Fruit fly (Drosophila melanogaster) whole organism, embryonic: ENCODE data around the gene CG43135.

Experiments used
- Atf3 ChIP-seq: fragments of 200-800 bp; sonication (Bioruptor generic); optimal IDR thresholded peaks from 3 replicates; lab custom pipeline; 2016; ENCODE audit warnings: missing biosample characterization, missing genetic modification characterization
- Awh ChIP-seq: fragments of 200-800 bp; sonication (Bioruptor generic); IDR thresholded peaks from 2 replicates; pipeline ENCODE4, ENCODE4 v1.3.6; 2022; ENCODE audit warnings: missing biosample characterization, missing genetic modification characterization
- CG10959 ChIP-seq: fragments of 200-800 bp; sonication (Bioruptor generic); IDR thresholded peaks from 2 replicates; pipeline ENCODE4 v1.3.6; 2022; ENCODE audit warnings: missing biosample characterization, missing genetic modification characterization
- CG11504 ChIP-seq: fragments of 200-800 bp; sonication (Bioruptor generic); optimal IDR thresholded peaks from 3 replicates; lab custom pipeline; 2019; ENCODE audit warnings: missing biosample characterization, mild to moderate bottlenecking, missing genetic modification characterization, moderate library complexity
- CG12219 ChIP-seq: fragments of 200-800 bp; sonication (Bioruptor generic); optimal IDR thresholded peaks from 3 replicates; lab custom pipeline; 2018; ENCODE audit warnings: missing biosample characterization, mild to moderate bottlenecking, missing genetic modification characterization
- CG1233 ChIP-seq: fragments of 200-800 bp; sonication (Bioruptor generic); optimal IDR thresholded peaks from 4 replicates; lab custom pipeline; 2018; ENCODE audit warnings: missing biosample characterization, mild to moderate bottlenecking, missing genetic modification characterization
- CG13424 ChIP-seq: fragments of 200-800 bp; sonication (Bioruptor generic); optimal IDR thresholded peaks from 2 replicates; lab custom pipeline; 2019; ENCODE audit warnings: missing biosample characterization, mild to moderate bottlenecking, missing genetic modification characterization, moderate library complexity
- CG14667 ChIP-seq: fragments of 200-800 bp; sonication (Bioruptor generic); IDR thresholded peaks from 2 replicates; pipeline ENCODE4 v1.3.6; 2022; ENCODE audit warnings: missing biosample characterization, missing genetic modification characterization
- CG15073 ChIP-seq: fragments of 200-800 bp; sonication (Bioruptor generic); optimal IDR thresholded peaks from 2 replicates; lab custom pipeline; 2016; ENCODE audit warnings: missing biosample characterization, missing genetic modification characterization
- CG17612 ChIP-seq: fragments of 200-800 bp; sonication (Bioruptor generic); IDR thresholded peaks from 2 replicates; pipeline ENCODE4 v1.3.6; 2022; ENCODE audit warnings: missing biosample characterization, missing genetic modification characterization
- CG30403 ChIP-seq: fragments of 200-800 bp; sonication (Bioruptor generic); optimal IDR thresholded peaks from 3 replicates; lab custom pipeline; 2016; ENCODE audit warnings: missing biosample characterization, missing genetic modification characterization
- CG32532 ChIP-seq: fragments of 200-800 bp; sonication (Bioruptor generic); IDR thresholded peaks from 2 replicates; pipeline ENCODE4 v1.3.6; 2022; ENCODE audit warnings: missing biosample characterization, missing genetic modification characterization
- CG7963 ChIP-seq: fragments of 200-800 bp; sonication (Bioruptor generic); IDR thresholded peaks from 3 replicates; pipeline ENCODE4 v1.3.6; 2022; ENCODE audit warnings: missing biosample characterization, missing genetic modification characterization; ENCODE audit not compliant: partially characterized antibody
- CG8388 ChIP-seq: fragments of 200-800 bp; sonication (Bioruptor generic); optimal IDR thresholded peaks from 2 replicates; lab custom pipeline; 2019; ENCODE audit warnings: missing biosample characterization, mild to moderate bottlenecking, missing genetic modification characterization, moderate library complexity
- CHES-1-like ChIP-seq: fragments of 200-800 bp; sonication (Bioruptor generic); optimal IDR thresholded peaks from 2 replicates; lab custom pipeline; 2016; ENCODE audit warnings: missing biosample characterization, missing genetic modification characterization
- Deaf1 ChIP-seq: fragments of 200-800 bp; optimal IDR thresholded peaks from 3 replicates; lab custom pipeline; 2019; ENCODE audit warnings: missing biosample characterization, mild to moderate bottlenecking, missing genetic modification characterization, moderate library complexity
- Drgx ChIP-seq: fragments of 200-800 bp; sonication (Bioruptor generic); IDR thresholded peaks from 2 replicates; pipeline ENCODE4 v1.3.6; 2022; ENCODE audit warnings: missing biosample characterization, missing genetic modification characterization
- E2f2 ChIP-seq: fragments of 200-800 bp; sonication (Bioruptor generic); IDR thresholded peaks from 2 replicates; pipeline ENCODE4 v1.3.6; 2022; ENCODE audit warnings: missing biosample characterization, missing genetic modification characterization
- Fer2 ChIP-seq: fragments of 200-800 bp; sonication (Bioruptor generic); optimal IDR thresholded peaks from 2 replicates; lab custom pipeline; 2018; ENCODE audit warnings: missing biosample characterization, mild to moderate bottlenecking, missing genetic modification characterization, moderate library complexity
- GATAe ChIP-seq: fragments of 200-800 bp; sonication (Bioruptor generic); conservative IDR thresholded peaks from 2 replicates; pipeline ENCODE4 v1.3.6; 2022; ENCODE audit warnings: missing biosample characterization, missing genetic modification characterization
- HLH3B ChIP-seq: fragments of 200-800 bp; sonication (Bioruptor generic); IDR thresholded peaks from 2 replicates; pipeline ENCODE4 v1.3.6; 2022; ENCODE audit warnings: missing biosample characterization, missing genetic modification characterization
- Hr3 ChIP-seq: fragments of 200-800 bp; sonication (Bioruptor generic); optimal IDR thresholded peaks from 3 replicates; lab custom pipeline; 2016; ENCODE audit warnings: missing biosample characterization, missing genetic modification characterization
- Med ChIP-seq: fragments of 200-800 bp; sonication (Bioruptor generic); peaks from one replicate; lab custom pipeline; 2016; ENCODE audit warnings: missing biosample characterization, missing genetic modification characterization, mild to moderate bottlenecking, inconsistent platforms, moderate library complexity
- Neu2 ChIP-seq: fragments of 200-800 bp; sonication (Bioruptor generic); optimal IDR thresholded peaks from 3 replicates; lab custom pipeline; 2016; ENCODE audit warnings: missing biosample characterization, missing genetic modification characterization, borderline replicate concordance
- PHDP ChIP-seq: fragments of 200-800 bp; sonication (Bioruptor generic); optimal IDR thresholded peaks from 3 replicates; lab custom pipeline; 2018; ENCODE audit warnings: missing biosample characterization, mild to moderate bottlenecking, missing genetic modification characterization, moderate library complexity
- Trl ChIP-seq, 3 experiments: fragments of >200 bp in 2 of 3; fragments of 200-800 bp in 1 of 3; sonication (Bioruptor generic) in 1 of 3; optimal IDR thresholded peaks; 2 replicates in 1 of 3; 3 replicates in 2 of 3; lab custom pipeline; 2016 to 2017; ENCODE audit warnings: missing biosample characterization in 1 of 3, missing genetic modification characterization in 1 of 3
- Usf ChIP-seq: fragments of 200-800 bp; sonication (Bioruptor generic); optimal IDR thresholded peaks from 2 replicates; lab custom pipeline; 2017; ENCODE audit warnings: missing genotype, missing biosample characterization, missing genetic modification characterization
- bsh ChIP-seq, 2 experiments: fragments of 200-800 bp; sonication (Bioruptor generic); optimal IDR thresholded peaks; 2 replicates each; lab custom pipeline; 2017 to 2018; ENCODE audit warnings: mild to moderate bottlenecking in 2 of 2, missing biosample characterization in 2 of 2, missing genetic modification characterization in 2 of 2, moderate library complexity in 1 of 2
- crol ChIP-seq: fragments of 200-800 bp; sonication (Bioruptor generic); IDR thresholded peaks from 2 replicates; pipeline ENCODE4 v1.3.6; 2022; ENCODE audit warnings: missing biosample characterization, missing genetic modification characterization
- dan ChIP-seq: fragments of 200-800 bp; sonication (Bioruptor generic); IDR thresholded peaks from 2 replicates; pipeline ENCODE4 v1.3.6; 2022; ENCODE audit warnings: missing biosample characterization, missing genetic modification characterization
- grau ChIP-seq: fragments of 200-800 bp; optimal IDR thresholded peaks from 3 replicates; lab custom pipeline; 2019; ENCODE audit warnings: missing biosample characterization, mild to moderate bottlenecking, missing genetic modification characterization, moderate library complexity
- grn ChIP-seq: fragments of 200-800 bp; sonication (Bioruptor generic); optimal IDR thresholded peaks from 3 replicates; lab custom pipeline; 2017; ENCODE audit warnings: missing biosample characterization, missing genetic modification characterization
- gro ChIP-seq: fragments of 200-800 bp; sonication (Bioruptor generic); optimal IDR thresholded peaks from 2 replicates; lab custom pipeline; 2016; ENCODE audit warnings: missing biosample characterization, missing genetic modification characterization
- gt ChIP-seq: fragments of 200-800 bp; sonication (Bioruptor generic); IDR thresholded peaks from 2 replicates; pipeline ENCODE4 v1.3.6; 2022; ENCODE audit warnings: missing biosample characterization, missing genetic modification characterization
- her ChIP-seq: fragments of 200-800 bp; sonication (Bioruptor generic); optimal IDR thresholded peaks from 2 replicates; lab custom pipeline; 2016; ENCODE audit warnings: missing biosample characterization, missing genetic modification characterization
- kni ChIP-seq: fragments of 200-800 bp; sonication (Bioruptor generic); optimal IDR thresholded peaks from 3 replicates; lab custom pipeline; 2017; ENCODE audit warnings: mild to moderate bottlenecking, missing biosample characterization, missing genetic modification reagents, missing genetic modification characterization
- lov ChIP-seq, 2 experiments: fragments of 200-800 bp in 1 of 2; fragments of >200 bp in 1 of 2; sonication (Bioruptor generic) in 1 of 2; IDR thresholded peaks in 1 of 2; optimal IDR thresholded peaks in 1 of 2; 2 replicates in 1 of 2; 3 replicates in 1 of 2; pipeline versions ENCODE4 v1.3.6 to Lab custom; 2017 to 2022; ENCODE audit warnings: missing biosample characterization in 1 of 2, missing genetic modification characterization in 1 of 2
- mirr ChIP-seq: fragments of 200-800 bp; sonication (Bioruptor generic); optimal IDR thresholded peaks from 3 replicates; lab custom pipeline; 2018; ENCODE audit warnings: missing biosample characterization, mild to moderate bottlenecking, missing genetic modification characterization
- nau ChIP-seq: fragments of 200-800 bp; sonication (Bioruptor generic); optimal IDR thresholded peaks from 3 replicates; lab custom pipeline; 2017; ENCODE audit warnings: missing biosample characterization, mild to moderate bottlenecking, missing genetic modification characterization, missing genetic modification reagents
- nom ChIP-seq: fragments of 200-800 bp; sonication (Bioruptor generic); optimal IDR thresholded peaks from 2 replicates; lab custom pipeline; 2017; ENCODE audit warnings: missing biosample characterization, missing genetic modification characterization, mild to moderate bottlenecking, moderate library complexity, missing genetic modification reagents
- pros ChIP-seq: fragments of 200-800 bp; sonication (Bioruptor generic); optimal IDR thresholded peaks from 3 replicates; lab custom pipeline; 2019; ENCODE audit warnings: missing biosample characterization, mild to moderate bottlenecking, missing genetic modification characterization, moderate library complexity
- row ChIP-seq: fragments of 200-800 bp; sonication (Bioruptor generic); IDR thresholded peaks from 3 replicates; pipeline ENCODE4 v1.3.6; 2022; ENCODE audit warnings: missing biosample characterization, missing genetic modification characterization
- shn ChIP-seq: fragments of 200-800 bp; sonication (Bioruptor generic); optimal IDR thresholded peaks from 3 replicates; lab custom pipeline; 2016; ENCODE audit warnings: missing biosample characterization, missing genetic modification characterization
- sqz ChIP-seq: fragments of 200-800 bp; sonication (Bioruptor generic); optimal IDR thresholded peaks from 3 replicates; lab custom pipeline; 2018; ENCODE audit warnings: missing biosample characterization, mild to moderate bottlenecking, missing genetic modification characterization
- unpg ChIP-seq: fragments of 200-800 bp; sonication (Bioruptor generic); optimal IDR thresholded peaks from 3 replicates; lab custom pipeline; 2018; ENCODE audit warnings: missing biosample characterization, mild to moderate bottlenecking, missing genetic modification characterization, moderate library complexity
- vvl ChIP-seq: fragments of 200-800 bp; sonication (Bioruptor generic); IDR thresholded peaks from 2 replicates; pipeline ENCODE4 v1.3.6; 2022; ENCODE audit warnings: missing biosample characterization, missing genetic modification characterization
- zen2 ChIP-seq: fragments of 200-800 bp; sonication (Bioruptor generic); IDR thresholded peaks from 3 replicates; pipeline ENCODE4 v1.3.6; 2022; ENCODE audit warnings: missing biosample characterization, missing genetic modification characterization; ENCODE audit not compliant: partially characterized antibody

The CG43135 gene

DNA sequence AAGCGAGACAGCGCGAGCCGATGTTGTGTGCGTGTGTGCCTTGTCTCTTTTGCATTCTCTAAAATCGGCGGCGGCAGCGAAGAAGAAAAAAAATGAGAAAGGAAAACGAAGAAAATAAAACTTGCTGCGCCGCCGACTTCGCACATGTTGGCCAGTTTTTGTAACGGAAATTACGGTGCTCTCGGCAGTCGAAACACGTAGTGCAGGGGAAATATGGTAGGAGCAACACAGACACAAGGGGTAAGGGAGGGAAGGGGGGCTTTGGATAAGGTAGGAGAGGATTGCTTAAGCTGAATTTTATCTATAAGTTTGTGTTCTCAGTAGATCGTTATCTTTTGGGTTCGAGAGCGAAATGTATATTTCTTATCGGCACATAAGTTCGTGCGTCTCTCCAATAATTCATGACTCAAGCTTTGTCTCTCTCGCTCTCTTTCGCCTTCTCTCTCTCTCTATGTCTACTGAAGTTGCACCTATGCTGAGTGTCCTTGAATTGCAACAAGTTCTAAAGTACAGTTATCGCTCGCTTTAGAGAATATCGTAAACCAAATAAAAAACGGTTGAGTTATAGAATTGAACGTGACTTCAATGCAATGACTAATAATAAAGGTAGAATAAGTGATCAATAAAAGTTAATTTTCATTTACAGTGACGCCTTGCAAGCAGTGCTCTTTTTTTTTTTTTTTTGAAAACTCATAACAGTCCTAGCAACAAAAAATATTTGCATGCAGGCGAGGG lies 44.3 kb upstream of the CG43135 start:
- TF ChIP-seq kni (GFP tag; lab: Kevin White, UChicago) (peak; percentile 25), Med (GFP tag; lab: Kevin White, UChicago) (peak; percentile 12), CG32532 (GFP tag; lab: Robert Waterston, UW) (no peak), unpg (no peak), pros (GFP tag; lab: Kevin White, UChicago) (peak; percentile 4), grau (peak; percentile 47), gt (GFP tag; lab: Robert Waterston, UW) (no peak), Drgx (peak; percentile 31), CG14667 (no peak), CG7963 (GFP tag; lab: Robert Waterston, UW) (no peak), Trl (optimal IDR thresholded peaks at IDR 0.05; lab: Kevin White, UChicago) (peak; percentile 53 to 67), Trl (GFP tag; optimal IDR thresholded peaks at IDR 0.05; lab: Kevin White, UChicago) (no peak), sqz (GFP tag; lab: Kevin White, UChicago) (peak; percentile 47), PHDP (tag; lab: Kevin White, UChicago) (no peak), bsh (GFP tag; optimal IDR thresholded peaks at IDR 0.05; lab: Kevin White, UChicago) (peak in 1 of 2 experiments; percentile 5), shn (GFP tag; lab: Kevin White, UChicago) (no peak), CG1233 (GFP tag; lab: Kevin White, UChicago) (no peak), vvl (GFP tag; lab: Robert Waterston, UW) (peak; percentile 8; the same call in 1 of the 2 replicates), CG12219 (no peak), grn (peak; percentile 59), CG11504 (tag; lab: Kevin White, UChicago) (peak; percentile 36), Atf3 (no peak), crol (GFP tag; lab: Robert Waterston, UW) (peak; percentile 85), row (peak; percentile 43), nom (GFP tag; lab: Kevin White, UChicago) (peak; percentile 51)

DNA sequence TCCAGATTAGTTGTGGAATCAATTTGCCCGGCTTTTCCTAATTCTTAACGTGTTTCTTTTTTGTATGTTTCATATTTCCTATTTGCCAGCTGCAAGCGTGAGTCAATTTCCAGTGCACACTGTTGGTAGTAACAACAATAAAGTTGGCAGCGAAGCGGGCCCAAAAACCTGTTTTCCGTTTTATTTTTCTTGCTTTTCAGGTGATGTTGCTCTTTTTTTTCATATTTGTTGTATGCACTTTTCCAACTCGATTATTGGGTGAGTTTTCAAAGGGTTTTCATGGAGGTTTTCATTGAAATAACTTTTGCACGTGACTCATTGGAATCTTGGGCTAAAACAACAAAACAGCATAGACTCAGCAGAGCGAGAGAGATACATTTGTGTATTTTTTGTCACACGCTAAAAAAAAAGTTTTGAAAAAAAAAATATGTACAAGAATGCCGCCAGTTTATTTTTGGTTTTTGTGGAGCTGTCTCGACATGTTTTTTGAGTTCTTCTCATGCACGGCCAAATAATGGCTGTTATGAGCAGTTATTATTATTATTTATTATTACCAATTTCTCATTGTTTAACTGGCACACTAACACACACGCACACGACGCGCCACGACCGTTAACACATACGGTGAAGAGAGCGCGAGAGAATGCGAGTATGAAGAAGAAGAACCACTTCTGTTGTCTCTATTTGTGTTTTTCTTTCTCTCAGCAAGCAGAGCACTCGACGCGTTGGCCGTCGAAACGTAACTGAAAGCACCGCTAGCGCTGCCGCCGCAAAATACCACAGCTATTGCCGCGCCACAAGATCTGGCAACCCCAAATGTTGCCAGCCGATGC lies 42.6 kb upstream of the CG43135 start, which contains the start of gene Fas2:
TSS of gene Fas2 (minus strand) at position 748 of the 833 bp plus-strand sequence.
- peak; percentile 1 for TF ChIP-seq CG13424 (tag; lab: Kevin White, UChicago)
- no peak for TF ChIP-seq Hr3 (GFP tag; lab: Kevin White, UChicago)
- TF ChIP-seq nau (GFP tag; lab: Kevin White, UChicago) = peak; percentile 41
- no peak for TF ChIP-seq CG10959 (GFP tag; lab: Robert Waterston, UW)
- no peak for TF ChIP-seq Usf (GFP tag; lab: Kevin White, UChicago)
- TF ChIP-seq her (GFP tag; lab: Kevin White, UChicago) = peak; percentile 62
- TF ChIP-seq dan (GFP tag; lab: Robert Waterston, UW) = no peak
- no peak for TF ChIP-seq CG8388 (GFP tag; lab: Kevin White, UChicago)
- TF ChIP-seq Neu2 (GFP tag; lab: Kevin White, UChicago) = no peak
- TF ChIP-seq GATAe (GFP tag; lab: Robert Waterston, UW) = no peak
- peak; percentile 50 for TF ChIP-seq mirr (GFP tag; lab: Kevin White, UChicago)
- no peak for TF ChIP-seq CG15073
- TF ChIP-seq lov (optimal IDR thresholded peaks at IDR 0.05; lab: Kevin White, UChicago) = no peak
- TF ChIP-seq lov (GFP tag; IDR thresholded peaks at IDR 0.05; lab: Robert Waterston, UW) = no peak
- no peak for TF ChIP-seq Fer2 (tag; lab: Kevin White, UChicago)
- TF ChIP-seq E2f2 (GFP tag; lab: Robert Waterston, UW) = no peak
- 0 out of 3 replicates have a peak, but pooled peaks have one; percentile 9 for TF ChIP-seq zen2 (GFP tag; lab: Robert Waterston, UW)
- peak; percentile 39 for TF ChIP-seq Deaf1 (tag; lab: Kevin White, UChicago)
- TF ChIP-seq HLH3B (GFP tag; lab: Robert Waterston, UW) = 0 out of 2 replicates have a peak, but pooled peaks have one; percentile 14
- TF ChIP-seq CG30403 (GFP tag; lab: Kevin White, UChicago) = peak; percentile 27
- TF ChIP-seq gro (GFP tag; lab: Kevin White, UChicago) = peak; percentile 61
- TF ChIP-seq Awh (GFP tag; lab: Robert Waterston, UW) = no peak
- TF ChIP-seq CG17612 (GFP tag; lab: Robert Waterston, UW) = no peak
- TF ChIP-seq CHES-1-like (GFP tag; lab: Kevin White, UChicago) = no peak
